Worm (Caenorhabditis elegans): ENCODE results near the gene oac-50.

oac-50 gene

ce11 chrV:9111957-9112356 is 38.6 kb upstream of the oac-50 start:
- TF ChIP-seq nhr-19 (GFP tag; conservative IDR thresholded peaks at IDR 0.05) (no peak), rnt-1 (tag; optimal IDR thresholded peaks at IDR 0.05) (peak; percentile 9), lin-14 (GFP tag; optimal IDR thresholded peaks at IDR 0.05) (peak; percentile 76)

- TF ChIP-seq nhr-71 (tag; optimal IDR thresholded peaks at IDR 0.05) (no peak), pag-3 (tag; optimal IDR thresholded peaks at IDR 0.05; ENCODE audit: borderline replicate concordance, insufficient read depth) (no peak), ceh-88 (GFP tag; IDR thresholded peaks at IDR 0.05) (no peak), unc-130 (tag; optimal IDR thresholded peaks at IDR 0.05) (no peak), mab-9 (GFP tag; IDR thresholded peaks at IDR 0.05) (no peak), nhr-28 (tag; optimal IDR thresholded peaks at IDR 0.05) (no peak), ets-5 (GFP tag; IDR thresholded peaks at IDR 0.05) (no peak), aha-1 (tag; optimal IDR thresholded peaks at IDR 0.05) (no peak), sptf-1 (tag; optimal IDR thresholded peaks at IDR 0.05) (no peak), snu-23 (GFP tag; optimal IDR thresholded peaks at IDR 0.05) (no peak), C34B4.2 (tag; optimal IDR thresholded peaks at IDR 0.05) (no peak), zag-1 (tag; optimal IDR thresholded peaks at IDR 0.05) (no peak)
These were observed 35.9 kb upstream of the oac-50 start, which contains the start of gene pqn-31 for ce11 chrV:9109281-9109680. TSS of gene pqn-31 (plus strand) at chrV:9109581.

ce11 chrV:9108219-9108618 is 34.9 kb upstream of the oac-50 start, which contains the start of gene F21C10.18:
TSS of gene F21C10.18 (plus strand) at chrV:9108519.
- no peak for TF ChIP-seq ztf-4 (tag; optimal IDR thresholded peaks at IDR 0.05)

DNA sequence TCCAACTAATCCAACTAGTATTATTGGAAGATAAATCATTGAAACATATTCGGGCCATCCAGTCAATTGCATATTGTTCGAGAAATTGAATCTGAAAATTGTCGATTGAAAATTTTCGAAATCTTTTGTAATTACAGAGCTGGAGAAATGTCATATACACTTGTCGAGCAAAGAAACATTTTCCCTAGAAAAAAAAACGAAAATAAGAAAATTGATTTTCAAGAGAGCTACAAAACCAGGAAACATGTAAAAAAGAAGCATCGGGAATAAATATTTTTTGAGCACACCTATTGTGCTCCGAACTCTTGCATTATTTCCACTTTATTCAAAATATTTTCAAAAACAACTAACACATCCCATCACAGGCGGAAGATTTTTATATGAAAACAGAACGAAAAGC is 27.7 kb upstream of the oac-50 start, which contains the start of gene frpr-6:
Gene frpr-6, minus strand, starts transcription at position 101 of the 400 bp plus-strand sequence.
- no peak for TF ChIP-seq C16A3.4 (tag; optimal IDR thresholded peaks at IDR 0.05)
- TF ChIP-seq aly-2 (tag; optimal IDR thresholded peaks at IDR 0.05) = no peak
- no peak for TF ChIP-seq Y116A8C.19 (tag; optimal IDR thresholded peaks at IDR 0.05; ENCODE audit: borderline replicate concordance)
- no peak for TF ChIP-seq lin-35 (GFP tag; optimal IDR thresholded peaks at IDR 0.05)
- TF ChIP-seq skn-1 (tag; optimal IDR thresholded peaks at IDR 0.05) = no peak
- no peak for TF ChIP-seq nhr-237 (tag; optimal IDR thresholded peaks at IDR 0.05)
- TF ChIP-seq vab-15 (tag; optimal IDR thresholded peaks at IDR 0.05) = no peak
- no peak for TF ChIP-seq fkh-4 (tag; optimal IDR thresholded peaks at IDR 0.05; ENCODE audit: borderline replicate concordance)

DNA sequence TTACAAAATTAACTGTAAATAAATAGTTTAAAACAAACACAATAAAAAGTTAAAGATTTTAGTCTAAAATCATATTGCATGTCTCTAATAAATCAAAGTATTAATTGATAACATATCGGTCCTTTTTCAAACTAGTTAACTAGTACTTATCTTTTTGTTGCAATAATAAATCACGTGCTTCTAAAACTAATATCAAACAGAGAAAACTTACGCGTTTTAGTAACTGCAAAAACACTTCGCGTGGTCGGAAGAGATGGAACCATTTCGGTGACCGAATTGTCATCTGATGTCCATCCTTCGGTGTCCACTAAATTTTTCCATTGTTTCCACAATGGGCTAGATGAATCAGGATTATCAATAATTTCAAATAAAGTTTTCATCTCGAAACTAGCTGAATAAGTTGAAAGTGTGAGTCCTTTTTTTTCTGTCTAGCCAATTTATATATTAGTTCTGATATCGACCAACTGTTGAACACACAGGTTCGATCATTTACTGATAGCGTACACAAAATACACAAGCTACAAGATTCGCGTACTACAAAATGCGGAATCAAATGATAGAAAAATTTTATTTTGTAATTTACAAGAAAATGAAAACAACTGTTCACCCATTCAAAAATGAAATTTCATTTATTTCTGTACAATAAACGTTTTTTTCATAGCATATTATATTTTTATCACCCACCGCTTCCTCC is 25.1 kb upstream of the oac-50 start, which contains the start of gene F21C10.9:
Gene F21C10.9, minus strand, starts transcription at position 417 of the 694 bp plus-strand sequence.
- TF ChIP-seq dsc-1 (tag; optimal IDR thresholded peaks at IDR 0.05) (no peak), ama-1 (optimal IDR thresholded peaks at IDR 0.05) (no peak), nhr-90 (tag; optimal IDR thresholded peaks at IDR 0.05; ENCODE audit: poor library complexity) (peak; percentile 23), mep-1 (tag; optimal IDR thresholded peaks at IDR 0.05) (no peak), dpl-1 (GFP tag; optimal IDR thresholded peaks at IDR 0.05) (no peak), ceh-88 (GFP tag; IDR thresholded peaks at IDR 0.05) (no peak), fkh-4 (tag; optimal IDR thresholded peaks at IDR 0.05; ENCODE audit: borderline replicate concordance) (no peak), tbx-2 (tag; optimal IDR thresholded peaks at IDR 0.05) (no peak), mab-9 (GFP tag; IDR thresholded peaks at IDR 0.05) (no peak), xbp-1 (tag; optimal IDR thresholded peaks at IDR 0.05) (no peak), sptf-1 (tag; optimal IDR thresholded peaks at IDR 0.05) (no peak), nhr-85 (tag) (peak; percentile 80), alr-1 (tag; optimal IDR thresholded peaks at IDR 0.05; ENCODE audit: borderline replicate concordance) (no peak), egl-27 (tag; optimal IDR thresholded peaks at IDR 0.05) (no peak), pqm-1 (tag; optimal IDR thresholded peaks at IDR 0.05) (no peak), nhr-237 (tag; optimal IDR thresholded peaks at IDR 0.05) (no peak), nhr-71 (tag; optimal IDR thresholded peaks at IDR 0.05) (peak; percentile 50), fkh-8 (tag; optimal IDR thresholded peaks at IDR 0.05) (no peak), tlp-1 (tag; optimal IDR thresholded peaks at IDR 0.05) (no peak), ztf-4 (tag; optimal IDR thresholded peaks at IDR 0.05) (no peak), nhr-11 (tag; optimal IDR thresholded peaks at IDR 0.05) (no peak), lin-39 (tag; optimal IDR thresholded peaks at IDR 0.05) (no peak), mdl-1 (tag; optimal IDR thresholded peaks at IDR 0.05) (peak in 1 of 2 experiments; percentile 16), aha-1 (tag; optimal IDR thresholded peaks at IDR 0.05) (no peak), ceh-90 (tag; optimal IDR thresholded peaks at IDR 0.05) (no peak), nhr-20 (tag; optimal IDR thresholded peaks at IDR 0.05) (peak; percentile 57), nhr-19 (GFP tag; conservative IDR thresholded peaks at IDR 0.05) (peak; percentile 58), blmp-1 (tag; optimal IDR thresholded peaks at IDR 0.05) (peak; percentile 4), C04F5.9 (tag; optimal IDR thresholded peaks at IDR 0.05) (no peak), aly-2 (tag; optimal IDR thresholded peaks at IDR 0.05) (no peak)
